Fruit fly (Drosophila melanogaster) whole organism, embryonic: ENCODE measurements around the gene CG17364.

Source experiments
- ATbp ChIP-seq: fragments of 200-800 bp; sonication (Bioruptor generic); optimal IDR thresholded peaks from 2 replicates; lab custom pipeline; 2017; ENCODE audit warnings: missing biosample characterization, mild to moderate bottlenecking, missing genetic modification characterization, missing genetic modification reagents
- Ada2b ChIP-seq: fragments of 200-800 bp; sonication (Bioruptor generic); IDR thresholded peaks from 2 replicates; pipeline ENCODE4 v1.3.6; 2022; ENCODE audit warnings: missing biosample characterization, missing genetic modification characterization
- Blimp-1 ChIP-seq: fragments of 200-800 bp; sonication (Bioruptor generic); optimal IDR thresholded peaks from 3 replicates; lab custom pipeline; 2018; ENCODE audit warnings: missing biosample characterization, missing genetic modification characterization, mild to moderate bottlenecking, moderate library complexity, missing genetic modification reagents
- CG10274 ChIP-seq: fragments of 200-800 bp; sonication (Bioruptor generic); optimal IDR thresholded peaks from 3 replicates; lab custom pipeline; 2017; ENCODE audit warnings: missing biosample characterization, mild to moderate bottlenecking, missing genetic modification characterization
- CG10654 ChIP-seq: fragments of 200-800 bp; sonication (Bioruptor generic); optimal IDR thresholded peaks from 2 replicates; lab custom pipeline; 2016; ENCODE audit warnings: missing biosample characterization, missing genetic modification characterization
- CG11456 ChIP-seq: fragments of 200-800 bp; sonication (Bioruptor generic); IDR thresholded peaks from 3 replicates; pipeline ENCODE4 v1.3.6; 2022; ENCODE audit warnings: missing biosample characterization, missing genetic modification characterization
- CG11560 ChIP-seq: fragments of 200-800 bp; sonication (Bioruptor generic); IDR thresholded peaks from 3 replicates; pipeline ENCODE4 v1.3.6; 2022; ENCODE audit warnings: missing biosample characterization, missing genetic modification characterization
- CG12744 ChIP-seq: fragments of 200-800 bp; sonication (Bioruptor generic); optimal IDR thresholded peaks from 2 replicates; lab custom pipeline; 2016; ENCODE audit warnings: missing biosample characterization, missing genetic modification characterization
- CG12942 ChIP-seq: fragments of 200-800 bp; sonication (Bioruptor generic); optimal IDR thresholded peaks from 3 replicates; lab custom pipeline; 2016; ENCODE audit warnings: missing biosample characterization, missing genetic modification characterization
- CG13424 ChIP-seq: fragments of 200-800 bp; sonication (Bioruptor generic); optimal IDR thresholded peaks from 2 replicates; lab custom pipeline; 2019; ENCODE audit warnings: missing biosample characterization, mild to moderate bottlenecking, missing genetic modification characterization, moderate library complexity
- CG13624 ChIP-seq: fragments of 200-800 bp; sonication (Bioruptor generic); optimal IDR thresholded peaks from 2 replicates; lab custom pipeline; 2016; ENCODE audit warnings: missing biosample characterization, missing genetic modification characterization
- CG14710 ChIP-seq: fragments of 200-800 bp; sonication (Bioruptor generic); optimal IDR thresholded peaks from 3 replicates; lab custom pipeline; 2019; ENCODE audit warnings: missing biosample characterization, mild to moderate bottlenecking, missing genetic modification characterization, moderate library complexity
- CG1529 ChIP-seq: fragments of 200-800 bp; sonication (Bioruptor generic); optimal IDR thresholded peaks from 3 replicates; lab custom pipeline; 2018; ENCODE audit warnings: missing biosample characterization, missing genetic modification characterization
- CG17385 ChIP-seq: fragments of 200-800 bp; sonication (Bioruptor generic); optimal IDR thresholded peaks from 3 replicates; lab custom pipeline; 2018; ENCODE audit warnings: missing biosample characterization, mild to moderate bottlenecking, missing genetic modification characterization
- CG18262 ChIP-seq: fragments of 200-800 bp; optimal IDR thresholded peaks from 3 replicates; lab custom pipeline; 2019; ENCODE audit warnings: missing biosample characterization, mild to moderate bottlenecking, missing genetic modification characterization, moderate library complexity
- CG1832 ChIP-seq: fragments of 200-800 bp; sonication (Bioruptor generic); optimal IDR thresholded peaks from 2 replicates; lab custom pipeline; 2017; ENCODE audit warnings: missing biosample characterization, mild to moderate bottlenecking, missing genetic modification characterization, inconsistent platforms
- CG2712 ChIP-seq: fragments of 200-800 bp; optimal IDR thresholded peaks from 3 replicates; lab custom pipeline; 2019; ENCODE audit warnings: missing biosample characterization, mild to moderate bottlenecking, missing genetic modification characterization, moderate library complexity
- CG31388 ChIP-seq: fragments of 200-800 bp; sonication (Bioruptor generic); optimal IDR thresholded peaks from 2 replicates; lab custom pipeline; 2016; ENCODE audit warnings: missing biosample characterization, missing genetic modification characterization
- CG34376 ChIP-seq: fragments of 200-800 bp; sonication (Bioruptor generic); optimal IDR thresholded peaks from 2 replicates; lab custom pipeline; 2018; ENCODE audit warnings: missing biosample characterization, mild to moderate bottlenecking, missing genetic modification characterization
- CG4730 ChIP-seq: fragments of 200-800 bp; sonication (Bioruptor generic); IDR thresholded peaks from 2 replicates; pipeline ENCODE4 v1.3.6; 2022; ENCODE audit warnings: missing biosample characterization, missing genetic modification characterization
- CG7786 ChIP-seq: fragments of 200-800 bp; sonication (Bioruptor generic); optimal IDR thresholded peaks from 2 replicates; lab custom pipeline; 2016; ENCODE audit warnings: missing biosample characterization, missing genetic modification characterization
- D ChIP-seq, 2 experiments: fragments of 200-800 bp in 1 of 2; fragments of >200 bp in 1 of 2; sonication (Bioruptor generic) in 1 of 2; optimal IDR thresholded peaks; 2 replicates in 1 of 2; 3 replicates in 1 of 2; lab custom pipeline; 2017; ENCODE audit warnings: mild to moderate bottlenecking in 1 of 2, missing biosample characterization in 1 of 2, missing genetic modification characterization in 1 of 2, missing genetic modification reagents in 1 of 2
- Deaf1 ChIP-seq: fragments of 200-800 bp; optimal IDR thresholded peaks from 3 replicates; lab custom pipeline; 2019; ENCODE audit warnings: missing biosample characterization, mild to moderate bottlenecking, missing genetic modification characterization, moderate library complexity
- Hr78 ChIP-seq, 2 experiments: fragments of 200-800 bp in 1 of 2; fragments of >200 bp in 1 of 2; sonication (Bioruptor generic) in 1 of 2; optimal IDR thresholded peaks; 2 replicates each; lab custom pipeline; 2017 to 2019; ENCODE audit warnings: missing biosample characterization in 2 of 2, missing genetic modification characterization in 2 of 2, mild to moderate bottlenecking in 1 of 2, moderate library complexity in 1 of 2
- Mad ChIP-seq: fragments of 200-800 bp; sonication (Bioruptor generic); optimal IDR thresholded peaks from 2 replicates; lab custom pipeline; 2016; ENCODE audit warnings: missing biosample characterization, missing genetic modification characterization
- NC2β ChIP-seq: fragments of 200-800 bp; sonication (Bioruptor generic); optimal IDR thresholded peaks from 2 replicates; lab custom pipeline; 2016; ENCODE audit warnings: missing biosample characterization, missing genetic modification characterization
- Optix ChIP-seq: fragments of 200-800 bp; sonication (Bioruptor generic); IDR thresholded peaks from 3 replicates; pipeline ENCODE4 v1.3.6; 2022; ENCODE audit warnings: missing biosample characterization, missing genetic modification characterization
- PHDP ChIP-seq: fragments of 200-800 bp; sonication (Bioruptor generic); optimal IDR thresholded peaks from 3 replicates; lab custom pipeline; 2018; ENCODE audit warnings: missing biosample characterization, mild to moderate bottlenecking, missing genetic modification characterization, moderate library complexity
- Sin3A ChIP-seq: fragments of >200 bp; optimal IDR thresholded peaks from 2 replicates; lab custom pipeline; 2018
- Six4 ChIP-seq: fragments of 200-800 bp; sonication (Bioruptor generic); optimal IDR thresholded peaks from 2 replicates; lab custom pipeline; 2016; ENCODE audit warnings: missing biosample characterization, missing genetic modification characterization
- Spps ChIP-seq: fragments of 200-800 bp; sonication (Bioruptor generic); optimal IDR thresholded peaks from 2 replicates; lab custom pipeline; 2018; ENCODE audit warnings: missing biosample characterization, mild to moderate bottlenecking, missing genetic modification characterization
- bcd ChIP-seq: fragments of 200-800 bp; sonication (Bioruptor generic); optimal IDR thresholded peaks from 2 replicates; lab custom pipeline; 2017; ENCODE audit warnings: missing biosample characterization, mild to moderate bottlenecking, missing genetic modification characterization
- cato ChIP-seq: fragments of 200-800 bp; sonication (Bioruptor generic); optimal IDR thresholded peaks from 2 replicates; lab custom pipeline; 2016; ENCODE audit warnings: missing biosample characterization, missing genetic modification characterization, borderline replicate concordance
- croc ChIP-seq: fragments of 200-800 bp; sonication (Bioruptor generic); conservative IDR thresholded peaks from 3 replicates; pipeline ENCODE4 v1.3.6; 2022; ENCODE audit warnings: missing biosample characterization, missing genetic modification characterization
- dati ChIP-seq: fragments of 200-800 bp; sonication (Bioruptor generic); IDR thresholded peaks from 2 replicates; pipeline ENCODE4 v1.3.6; 2022; ENCODE audit warnings: missing biosample characterization, missing genetic modification characterization
- disco-r ChIP-seq: fragments of 200-800 bp; sonication (Bioruptor generic); optimal IDR thresholded peaks from 2 replicates; lab custom pipeline; 2016; ENCODE audit warnings: missing biosample characterization, missing genetic modification characterization
- esg ChIP-seq: fragments of 200-800 bp; sonication (Bioruptor generic); conservative IDR thresholded peaks from 2 replicates; pipeline ENCODE4 v1.3.6; 2022; ENCODE audit warnings: missing biosample characterization, missing genetic modification characterization
- ewg ChIP-seq: fragments of 200-800 bp; sonication (Bioruptor generic); optimal IDR thresholded peaks from 3 replicates; lab custom pipeline; 2017; ENCODE audit warnings: mild to moderate bottlenecking, missing biosample characterization, missing genetic modification reagents, missing genetic modification characterization
- fru ChIP-seq: fragments of >200 bp; optimal IDR thresholded peaks from 2 replicates; lab custom pipeline; 2017
- gro ChIP-seq: fragments of 200-800 bp; sonication (Bioruptor generic); optimal IDR thresholded peaks from 2 replicates; lab custom pipeline; 2016; ENCODE audit warnings: missing biosample characterization, missing genetic modification characterization
- gsb-n ChIP-seq: fragments of 200-800 bp; sonication (Bioruptor generic); optimal IDR thresholded peaks from 3 replicates; lab custom pipeline; 2018; ENCODE audit warnings: missing biosample characterization, mild to moderate bottlenecking, missing genetic modification characterization
- lbe ChIP-seq: fragments of 200-800 bp; sonication (Bioruptor generic); optimal IDR thresholded peaks from 2 replicates; lab custom pipeline; 2016; ENCODE audit warnings: missing biosample characterization, mild to moderate bottlenecking, missing genetic modification characterization
- phol ChIP-seq: fragments of 200-800 bp; sonication (Bioruptor generic); optimal IDR thresholded peaks from 3 replicates; lab custom pipeline; 2018; ENCODE audit warnings: missing biosample characterization, mild to moderate bottlenecking, missing genetic modification characterization, moderate library complexity
- ro ChIP-seq: fragments of 200-800 bp; sonication (Bioruptor generic); IDR thresholded peaks from 2 replicates; pipeline ENCODE4 v1.3.6; 2022; ENCODE audit warnings: missing biosample characterization, missing genetic modification characterization
- sens ChIP-seq: fragments of 200-800 bp; sonication (Bioruptor generic); peaks from one replicate; lab custom pipeline; 2016; ENCODE audit warnings: missing biosample characterization, missing genetic modification characterization
- so ChIP-seq: fragments of 200-800 bp; sonication (Bioruptor generic); IDR thresholded peaks from 3 replicates; pipeline ENCODE4 v1.3.6; 2022; ENCODE audit warnings: missing biosample characterization, missing genetic modification characterization
- stc ChIP-seq: fragments of 200-800 bp; sonication (Bioruptor generic); IDR thresholded peaks from 2 replicates; pipeline ENCODE4 v1.3.6; 2022; ENCODE audit warnings: missing biosample characterization, missing genetic modification characterization
- tap ChIP-seq: fragments of 200-800 bp; optimal IDR thresholded peaks from 3 replicates; lab custom pipeline; 2019; ENCODE audit warnings: missing biosample characterization, mild to moderate bottlenecking, missing genetic modification characterization, moderate library complexity
- tna ChIP-seq: fragments of 200-800 bp; sonication (Bioruptor generic); IDR thresholded peaks from 2 replicates; pipeline ENCODE4 v1.3.6; 2022; ENCODE audit warnings: missing biosample characterization, missing genetic modification characterization; ENCODE audit not compliant: partially characterized antibody
- toy ChIP-seq: fragments of 200-800 bp; sonication (Bioruptor generic); IDR thresholded peaks from 2 replicates; pipeline ENCODE4 v1.3.6; 2022; ENCODE audit warnings: missing biosample characterization, missing genetic modification characterization

Gene CG17364

DNA sequence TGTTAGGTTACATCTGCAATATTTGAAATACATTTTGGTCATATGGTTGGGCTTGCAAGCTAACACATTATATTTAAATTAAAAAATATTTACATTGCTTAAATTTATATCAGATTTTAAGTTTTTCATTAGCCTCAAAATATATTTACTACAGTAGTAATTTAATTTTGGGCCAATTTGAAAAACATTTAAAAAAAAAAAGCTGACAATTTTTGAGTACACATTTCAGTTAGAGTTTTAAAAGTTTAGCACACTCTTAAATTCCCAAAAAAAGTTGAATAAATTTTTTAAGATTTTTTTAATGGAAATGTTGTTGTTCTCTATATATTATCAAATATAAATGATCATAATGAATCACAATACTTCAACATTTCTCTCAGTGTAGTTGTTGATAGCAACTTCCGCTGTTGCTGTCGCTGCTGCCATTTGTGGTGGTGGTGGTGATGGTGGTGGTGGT is 36.0 kb downstream of the CG17364 start (continued):
- TF ChIP-seq ATbp (peak; percentile 63), Hr78 (GFP tag; optimal IDR thresholded peaks at IDR 0.05; lab: Kevin White, UChicago) (peak in 1 of 2 experiments; percentile 42), CG14710 (tag; lab: Kevin White, UChicago) (peak; percentile 90), Six4 (GFP tag; lab: Kevin White, UChicago) (peak; percentile 59), disco-r (GFP tag; lab: Kevin White, UChicago) (no peak), CG10654 (GFP tag; lab: Kevin White, UChicago) (peak; percentile 57), cato (GFP tag; lab: Kevin White, UChicago) (peak; percentile 19), lbe (GFP tag; lab: Kevin White, UChicago) (no peak), ro (GFP tag; lab: Robert Waterston, UW) (no peak; the same call in 1 of the 2 replicates), Sin3A (lab: Kevin White, UChicago) (no peak), Ada2b (GFP tag; lab: Robert Waterston, UW) (no peak), Blimp-1 (GFP tag; lab: Kevin White, UChicago) (peak; percentile 82), CG31388 (GFP tag; lab: Kevin White, UChicago) (peak; percentile 60), Mad (GFP tag; lab: Kevin White, UChicago) (peak; percentile 39), stc (GFP tag; lab: Robert Waterston, UW) (no peak), CG4730 (GFP tag; lab: Robert Waterston, UW) (0 out of 2 replicates have a peak, but pooled peaks have one; percentile 25), CG1832 (no peak), phol (tag; lab: Kevin White, UChicago) (peak; percentile 91), CG10274 (GFP tag; lab: Kevin White, UChicago) (peak; percentile 1), sens (peak; percentile 90), fru (lab: Kevin White, UChicago) (no peak), esg (GFP tag; lab: Robert Waterston, UW) (peak; percentile 19; the same call in 1 of the 2 replicates), ewg (GFP tag; lab: Kevin White, UChicago) (peak; percentile 60), NC2β (GFP tag; lab: Kevin White, UChicago) (peak; percentile 10), CG34376 (GFP tag; lab: Kevin White, UChicago) (no peak), CG18262 (tag; lab: Kevin White, UChicago) (peak; percentile 89), dati (GFP tag; lab: Robert Waterston, UW) (0 out of 2 replicates have a peak, but pooled peaks have one; percentile 15), bcd (GFP tag; lab: Kevin White, UChicago) (peak; percentile 70), CG11456 (GFP tag; lab: Robert Waterston, UW) (no peak), CG11560 (tag; lab: Robert Waterston, UW) (no peak), Spps (no peak), CG17385 (peak; percentile 70), CG1529 (GFP tag; lab: Kevin White, UChicago) (peak; percentile 40), Deaf1 (tag; lab: Kevin White, UChicago) (peak; percentile 34), CG13424 (tag; lab: Kevin White, UChicago) (peak; percentile 71), CG13624 (GFP tag; lab: Kevin White, UChicago) (no peak), so (GFP tag; lab: Robert Waterston, UW) (0 out of 3 replicates have a peak, but pooled peaks have one; percentile 58), CG7786 (GFP tag; lab: Kevin White, UChicago) (peak; percentile 46), CG2712 (tag; lab: Kevin White, UChicago) (peak; percentile 81), CG12942 (GFP tag; lab: Kevin White, UChicago) (peak; percentile 52), tna (no peak), tap (tag; lab: Kevin White, UChicago) (peak; percentile 38), gsb-n (tag; lab: Kevin White, UChicago) (peak; percentile 73), CG12744 (GFP tag; lab: Kevin White, UChicago) (no peak), croc (GFP tag; lab: Robert Waterston, UW) (no peak; the same call in 1 of the 3 replicates), gro (GFP tag; lab: Kevin White, UChicago) (no peak), PHDP (tag; lab: Kevin White, UChicago) (peak; percentile 74), Optix (GFP tag; lab: Robert Waterston, UW) (no peak), toy (GFP tag; lab: Robert Waterston, UW) (no peak), D (optimal IDR thresholded peaks at IDR 0.05; lab: Kevin White, UChicago) (no peak), D (GFP tag; optimal IDR thresholded peaks at IDR 0.05; lab: Kevin White, UChicago) (peak; percentile 87)
